Fruit fly (Drosophila melanogaster) whole organism, pupa: ENCODE data around the gene Manf.

ENCODE experiments used
- CG12605 ChIP-seq: fragments of 200-800 bp; sonication (Bioruptor generic); IDR thresholded peaks from 2 replicates; pipeline ENCODE4 v1.3.6; 2022; ENCODE audit warnings: missing biosample characterization, missing genetic modification characterization
- CG15710 ChIP-seq: fragments of 200-800 bp; sonication (Bioruptor generic); optimal IDR thresholded peaks from 2 replicates; lab custom pipeline; 2018; ENCODE audit warnings: missing biosample characterization, mild to moderate bottlenecking, missing genetic modification characterization, moderate library complexity
- CG32121 ChIP-seq: fragments of 200-800 bp; sonication (Bioruptor generic); IDR thresholded peaks from 2 replicates; pipeline ENCODE4 v1.3.6; 2022; ENCODE audit warnings: missing biosample characterization, missing genetic modification characterization
- CG34367 ChIP-seq: fragments of 200-800 bp; sonication (Bioruptor generic); optimal IDR thresholded peaks from 2 replicates; lab custom pipeline; 2018; ENCODE audit warnings: missing biosample characterization, mild to moderate bottlenecking, missing genetic modification characterization
- CG4496 ChIP-seq: fragments of 200-800 bp; sonication (Bioruptor generic); IDR thresholded peaks from 3 replicates; pipeline ENCODE4 v1.3.6; 2022; ENCODE audit warnings: missing biosample characterization, missing genetic modification characterization
- CG9948 ChIP-seq: fragments of 200-800 bp; sonication (Bioruptor generic); optimal IDR thresholded peaks from 2 replicates; lab custom pipeline; 2018; ENCODE audit warnings: missing biosample characterization, mild to moderate bottlenecking, missing genetic modification characterization, moderate library complexity
- EcR ChIP-seq: fragments of 200-800 bp; sonication (Bioruptor generic); optimal IDR thresholded peaks from 3 replicates; lab custom pipeline; 2019; ENCODE audit warnings: missing biosample characterization, missing genetic modification characterization, mild to moderate bottlenecking, moderate library complexity, missing genetic modification reagents
- Pif1A ChIP-seq: fragments of 200-800 bp; sonication (Bioruptor generic); optimal IDR thresholded peaks from 3 replicates; lab custom pipeline; 2016; ENCODE audit warnings: missing biosample characterization, missing genetic modification characterization
- Snoo ChIP-seq: fragments of 200-800 bp; sonication (Bioruptor generic); optimal IDR thresholded peaks from 3 replicates; lab custom pipeline; 2017; ENCODE audit warnings: missing biosample characterization, mild to moderate bottlenecking, missing genetic modification characterization, inconsistent platforms
- fd96Ca ChIP-seq: fragments of 200-800 bp; sonication (Bioruptor generic); IDR thresholded peaks from 3 replicates; pipeline ENCODE4 v1.3.6; 2022; ENCODE audit warnings: missing biosample characterization, missing genetic modification characterization

dm6 chr3R:16396565-16396964 is 47.4 kb downstream of the Manf start:
- TF ChIP-seq fd96Ca (no peak), CG9948 (tag; lab: Kevin White, UChicago) (no peak), CG32121 (GFP tag; lab: Robert Waterston, UW) (no peak), CG4496 (GFP tag; lab: Robert Waterston, UW) (no peak), EcR (GFP tag; lab: Kevin White, UChicago) (no peak), CG15710 (tag; lab: Kevin White, UChicago) (no peak), CG34367 (tag; lab: Kevin White, UChicago) (no peak), Snoo (tag; lab: Kevin White, UChicago) (no peak), CG12605 (GFP tag; lab: Robert Waterston, UW) (no peak), Pif1A (GFP tag; lab: Kevin White, UChicago) (no peak)
